Fruit fly (Drosophila melanogaster): ENCODE measurements around the gene Chc.

DNA sequence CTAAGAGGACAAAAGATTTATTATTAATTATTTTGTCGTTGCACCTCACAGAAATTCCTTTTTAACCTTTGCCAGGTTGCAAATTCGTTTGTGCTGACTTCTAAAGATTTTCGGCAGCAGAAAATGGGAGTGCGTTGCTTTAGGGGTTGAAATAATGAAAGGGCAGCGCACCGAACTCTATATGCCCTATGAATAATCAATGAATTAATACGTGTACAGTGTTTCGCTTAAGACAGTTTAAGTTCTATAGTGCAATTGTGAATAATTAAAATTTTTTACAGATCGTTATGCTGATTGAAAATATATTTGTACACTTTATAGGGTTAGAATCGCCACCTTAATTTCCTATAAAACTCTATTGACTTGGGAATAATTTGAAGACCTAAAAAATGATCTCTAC lies 19.2 kb downstream of the Chc start:
- TF ChIP-seq CG8478 (optimal IDR thresholded peaks at IDR 0.05) = no peak
- no peak for TF ChIP-seq CTCF (optimal IDR thresholded peaks at IDR 0.05)

Data from S2 (cell line).